Worm (Caenorhabditis elegans) whole organism, early embryonic: Measurements from ENCODE around the gene trm-1.

Experiments used
- F13C5.2 ChIP-seq: sonication (generic microtip); optimal IDR thresholded peaks from 2 replicates; lab custom pipeline; 2017; ENCODE audit warnings: mild to moderate bottlenecking, missing genetic modification characterization, inconsistent platforms, missing compliant biosample characterization
- aly-1 ChIP-seq: sonication (generic microtip); optimal IDR thresholded peaks from 2 replicates; lab custom pipeline; 2016; ENCODE audit warnings: missing genetic modification characterization, missing compliant biosample characterization
- ama-1 ChIP-seq: fragments of 150-350 bp; optimal IDR thresholded peaks from 2 replicates; lab custom pipeline; 2014
- ceh-36 ChIP-seq: sonication (generic microtip); optimal IDR thresholded peaks from 2 replicates; lab custom pipeline; 2016; ENCODE audit warnings: missing genetic modification characterization, inconsistent platforms, missing compliant biosample characterization
- flt-1 ChIP-seq: fragments of 200-800 bp; sonication (Bioruptor generic); IDR thresholded peaks from 2 replicates; pipeline ENCODE4 v1.3.6; 2022; ENCODE audit warnings: missing genetic modification characterization, missing compliant biosample characterization
- hmg-4 ChIP-seq: fragments of 200-800 bp; sonication (Bioruptor generic); optimal IDR thresholded peaks from 2 replicates; lab custom pipeline; 2018; ENCODE audit warnings: mild to moderate bottlenecking, missing genetic modification characterization, missing compliant biosample characterization
- hnd-1 ChIP-seq: sonication (generic microtip); optimal IDR thresholded peaks from 2 replicates; lab custom pipeline; 2016; ENCODE audit warnings: missing genetic modification characterization, missing compliant biosample characterization
- sea-1 ChIP-seq: fragments of 200-800 bp; sonication (Bioruptor generic); conservative IDR thresholded peaks from 2 replicates; pipeline ENCODE4 v1.3.6; 2022; ENCODE audit warnings: missing genetic modification characterization, missing compliant biosample characterization
- tbx-37 ChIP-seq: fragments of 200-800 bp; sonication (Bioruptor generic); conservative IDR thresholded peaks from 2 replicates; pipeline ENCODE4 v1.3.6; 2022; ENCODE audit warnings: missing genetic modification reagents, missing genetic modification characterization, missing compliant biosample characterization
- tra-4 ChIP-seq: sonication (generic microtip); optimal IDR thresholded peaks from 2 replicates; lab custom pipeline; 2017; ENCODE audit warnings: missing genetic modification characterization, missing compliant biosample characterization

DNA sequence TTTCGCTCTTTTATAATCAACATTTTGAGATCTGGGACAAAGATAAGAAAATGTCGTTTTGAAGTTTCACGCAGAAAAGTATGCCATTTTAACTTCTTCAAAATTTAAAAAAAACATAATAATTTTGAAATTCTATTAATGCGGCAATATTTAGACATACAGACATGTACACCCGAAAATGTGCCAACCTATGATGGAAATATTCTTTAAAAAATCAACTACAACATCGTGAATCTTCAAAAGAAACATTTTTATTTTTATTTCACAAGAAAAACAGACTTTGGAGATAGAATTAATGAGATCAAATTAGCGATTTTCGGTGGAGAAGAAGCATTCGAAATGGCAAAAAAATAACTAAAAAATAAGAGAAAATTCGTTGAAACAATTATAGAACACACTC, 29.7 kb upstream of the trm-1 start, which contains the start of gene T16A9.5:
- TF ChIP-seq F13C5.2 (tag; lab: Kevin White, UChicago) (no peak), aly-1 (tag; lab: Kevin White, UChicago) (no peak), sea-1 (GFP tag; lab: Robert Waterston, UW) (no peak), tra-4 (tag; lab: Kevin White, UChicago) (no peak), ama-1 (lab: Kevin White, UChicago) (no peak), hnd-1 (tag; lab: Kevin White, UChicago) (no peak), hmg-4 (GFP tag; lab: Kevin White, UChicago) (no peak), flt-1 (GFP tag; lab: Robert Waterston, UW) (no peak), tbx-37 (GFP tag; lab: Robert Waterston, UW) (no peak), ceh-36 (tag; lab: Kevin White, UChicago) (no peak)
